Worm (Caenorhabditis elegans) whole organism, L4 larva: ENCODE measurements around the gene C50F4.1.

ENCODE experiments used
- F26F4.8 ChIP-seq: fragments of 200-800 bp; sonication (Bioruptor generic); conservative IDR thresholded peaks from 2 replicates; pipeline ENCODE4 v1.3.6; 2022; ENCODE audit warnings: missing genetic modification characterization, missing compliant biosample characterization
- F44E2.7 ChIP-seq: fragments of 200-800 bp; sonication (Bioruptor generic); IDR thresholded peaks from 2 replicates; pipeline ENCODE4 v2.1.2; 2022; ENCODE audit warnings: missing genetic modification characterization, missing compliant biosample characterization
- T26A8.4 ChIP-seq: fragments of 200-800 bp; sonication (Bioruptor generic); IDR thresholded peaks from 2 replicates; pipeline ENCODE4 v1.3.6; 2022; ENCODE audit warnings: missing genetic modification characterization, missing compliant biosample characterization
- Y105C5A.15 ChIP-seq: fragments of 200-800 bp; sonication (Bioruptor generic); IDR thresholded peaks from 2 replicates; pipeline ENCODE4 v1.3.6; 2022; ENCODE audit warnings: missing genetic modification characterization, missing compliant biosample characterization
- Y48G9A.11 ChIP-seq: fragments of 200-800 bp; sonication (Bioruptor generic); IDR thresholded peaks from 2 replicates; pipeline ENCODE4 v1.3.6; 2022; ENCODE audit warnings: missing genetic modification reagents, missing genetic modification characterization, missing compliant biosample characterization
- Y75B8A.6 ChIP-seq: fragments of 200-800 bp; sonication (Bioruptor generic); IDR thresholded peaks from 2 replicates; pipeline ENCODE4 v1.3.6; 2022; ENCODE audit warnings: missing genetic modification reagents, missing genetic modification characterization, missing compliant biosample characterization
- ZK337.2 ChIP-seq: fragments of 200-800 bp; sonication (Bioruptor generic); IDR thresholded peaks from 2 replicates; pipeline ENCODE4 v1.3.6; 2022; ENCODE audit warnings: missing genetic modification reagents, missing genetic modification characterization, missing compliant biosample characterization
- ZK546.5 ChIP-seq, 2 experiments: sonication (generic microtip); optimal IDR thresholded peaks; 2 replicates each; lab custom pipeline; 2017; ENCODE audit warnings: missing biosample characterization in 2 of 2, missing genetic modification characterization in 2 of 2
- aha-1 ChIP-seq: fragments of 150-350 bp; peaks from one replicate; lab custom pipeline; 2014; ENCODE audit warnings: missing biosample characterization, missing genetic modification characterization
- aly-2 ChIP-seq: sonication (generic microtip); optimal IDR thresholded peaks from 2 replicates; lab custom pipeline; 2018; ENCODE audit warnings: missing biosample characterization, missing genetic modification characterization
- ama-1 ChIP-seq: fragments of 150-350 bp; optimal IDR thresholded peaks from 2 replicates; lab custom pipeline; 2014; ENCODE audit warnings: inconsistent platforms, mixed read lengths
- ceh-62 ChIP-seq: sonication (generic microtip); optimal IDR thresholded peaks from 2 replicates; lab custom pipeline; 2017; ENCODE audit warnings: missing biosample characterization, missing genetic modification characterization
- cey-2 ChIP-seq: sonication (generic microtip); optimal IDR thresholded peaks from 3 replicates; lab custom pipeline; 2017; ENCODE audit warnings: missing genetic modification characterization, mild to moderate bottlenecking, missing compliant biosample characterization, antibody characterized with exemption, borderline replicate concordance; ENCODE audit not compliant: insufficient read depth
- daf-19 ChIP-seq: fragments of 200-800 bp; sonication (Bioruptor generic); conservative IDR thresholded peaks from 2 replicates; pipeline ENCODE4 v1.3.6; 2022; ENCODE audit warnings: missing genetic modification characterization, missing compliant biosample characterization
- dmd-6 ChIP-seq: fragments of 200-800 bp; sonication (Bioruptor generic); IDR thresholded peaks from 2 replicates; pipeline ENCODE4 v1.3.6; 2022; ENCODE audit warnings: missing genetic modification reagents, missing genetic modification characterization, missing compliant biosample characterization
- dmd-8 ChIP-seq: fragments of 200-800 bp; sonication (Bioruptor generic); IDR thresholded peaks from 2 replicates; pipeline ENCODE4 v1.3.6; 2022; ENCODE audit warnings: missing genetic modification characterization, missing compliant biosample characterization
- dpl-1 ChIP-seq: fragments of 150-350 bp; optimal IDR thresholded peaks from 2 replicates; lab custom pipeline; 2014; ENCODE audit warnings: missing biosample characterization, missing genetic modification reagents, missing genetic modification characterization
- duxl-1 ChIP-seq: sonication (generic microtip); optimal IDR thresholded peaks from 2 replicates; lab custom pipeline; 2016; ENCODE audit warnings: mild to moderate bottlenecking, missing genetic modification characterization, moderate library complexity, missing compliant biosample characterization; ENCODE audit not compliant: poor library complexity
- dve-1 ChIP-seq: sonication (generic microtip); optimal IDR thresholded peaks from 2 replicates; lab custom pipeline; 2017; ENCODE audit warnings: antibody characterized with exemption, mild to moderate bottlenecking, missing genetic modification characterization, missing compliant biosample characterization; ENCODE audit not compliant: insufficient read depth
- fos-1 ChIP-seq: fragments of 150-350 bp; optimal IDR thresholded peaks from 2 replicates; lab custom pipeline; 2014; ENCODE audit warnings: missing biosample characterization, missing genetic modification characterization
- hlh-30 ChIP-seq: sonication (generic microtip); optimal IDR thresholded peaks from 2 replicates; lab custom pipeline; 2017; ENCODE audit warnings: antibody characterized with exemption, mild to moderate bottlenecking, missing genetic modification characterization, missing compliant biosample characterization; ENCODE audit not compliant: insufficient read depth
- jun-1 ChIP-seq: fragments of 150-350 bp; optimal IDR thresholded peaks from 2 replicates; lab custom pipeline; 2014; ENCODE audit warnings: missing biosample characterization, missing genetic modification reagents, missing genetic modification characterization
- lin-13 ChIP-seq: fragments of 150-350 bp; optimal IDR thresholded peaks from 2 replicates; lab custom pipeline; 2014; ENCODE audit warnings: missing biosample characterization, missing genetic modification reagents, missing genetic modification characterization
- lin-29 ChIP-seq: fragments of 200-800 bp; sonication (Bioruptor generic); IDR thresholded peaks from 2 replicates; pipeline ENCODE4 v1.3.6; 2022; ENCODE audit warnings: missing genetic modification reagents, missing genetic modification characterization, missing compliant biosample characterization
- lin-38 ChIP-seq: fragments of 200-800 bp; sonication (Bioruptor generic); IDR thresholded peaks from 2 replicates; pipeline ENCODE4 v1.3.6; 2022; ENCODE audit warnings: missing genetic modification reagents, missing genetic modification characterization, missing compliant biosample characterization
- lin-39 ChIP-seq: fragments of 150-350 bp; optimal IDR thresholded peaks from 2 replicates; lab custom pipeline; 2014; ENCODE audit warnings: missing biosample characterization, missing genetic modification reagents, missing genetic modification characterization
- lir-3 ChIP-seq: sonication (generic microtip); optimal IDR thresholded peaks from 2 replicates; lab custom pipeline; 2016; ENCODE audit warnings: mild to moderate bottlenecking, missing genetic modification characterization, missing compliant biosample characterization
- madf-5 ChIP-seq, 2 experiments: fragments of 200-800 bp; sonication (Bioruptor generic); IDR thresholded peaks; 2 replicates each; pipeline ENCODE4 v1.3.6; 2022; ENCODE audit warnings: missing compliant biosample characterization in 2 of 2, missing genetic modification characterization in 2 of 2
- madf-9 ChIP-seq: fragments of 200-800 bp; sonication (Bioruptor generic); conservative IDR thresholded peaks from 2 replicates; pipeline ENCODE4 v1.3.6; 2022; ENCODE audit warnings: missing genetic modification reagents, missing genetic modification characterization, missing compliant biosample characterization
- mes-2 ChIP-seq: sonication (generic microtip); optimal IDR thresholded peaks from 2 replicates; lab custom pipeline; 2016; ENCODE audit warnings: missing genotype, mild to moderate bottlenecking, missing genetic modification characterization, missing compliant biosample characterization; ENCODE audit not compliant: poor library complexity, severe bottlenecking
- mxl-2 ChIP-seq: fragments of 200-800 bp; sonication (Bioruptor generic); conservative IDR thresholded peaks from 2 replicates; pipeline ENCODE4 v1.3.6; 2022; ENCODE audit warnings: missing genetic modification reagents, missing genetic modification characterization, missing compliant biosample characterization
- nhr-11 ChIP-seq: fragments of 150-350 bp; optimal IDR thresholded peaks from 2 replicates; lab custom pipeline; 2014; ENCODE audit warnings: missing biosample characterization, missing genetic modification characterization
- nhr-25 ChIP-seq: sonication (generic microtip); optimal IDR thresholded peaks from 2 replicates; lab custom pipeline; 2017; ENCODE audit warnings: missing genetic modification characterization, mild to moderate bottlenecking, missing compliant biosample characterization, antibody characterized with exemption, moderate library complexity, borderline replicate concordance; ENCODE audit not compliant: insufficient read depth
- nhr-28 ChIP-seq: fragments of 150-350 bp; optimal IDR thresholded peaks from 2 replicates; lab custom pipeline; 2014; ENCODE audit warnings: missing biosample characterization, missing genetic modification characterization
- nhr-41 ChIP-seq: fragments of 200-800 bp; sonication (Bioruptor generic); IDR thresholded peaks from 2 replicates; pipeline ENCODE4 v1.3.6; 2022; ENCODE audit warnings: missing genetic modification reagents, missing genetic modification characterization, missing compliant biosample characterization
- nhr-48 ChIP-seq: sonication (generic microtip); optimal IDR thresholded peaks from 2 replicates; lab custom pipeline; 2016; ENCODE audit warnings: mild to moderate bottlenecking, missing genetic modification characterization, missing compliant biosample characterization
- nhr-77 ChIP-seq: fragments of 150-350 bp; optimal IDR thresholded peaks from 2 replicates; lab custom pipeline; 2014; ENCODE audit warnings: missing biosample characterization, missing genetic modification characterization
- pha-4 ChIP-seq, 2 experiments: fragments of 150-350 bp in 1 of 2; fragments of 200-800 bp in 1 of 2; sonication (Bioruptor generic) in 1 of 2; IDR thresholded peaks in 1 of 2; optimal IDR thresholded peaks in 1 of 2; 2 replicates each; pipeline versions ENCODE4 v1.3.6 to Lab custom; 2014 to 2022; ENCODE audit warnings: missing genetic modification characterization in 2 of 2, missing genetic modification reagents in 2 of 2, missing biosample characterization in 1 of 2, missing compliant biosample characterization in 1 of 2
- saeg-2 ChIP-seq: fragments of 200-800 bp; sonication (Bioruptor generic); IDR thresholded peaks from 2 replicates; pipeline ENCODE4 v1.3.6; 2022; ENCODE audit warnings: missing genetic modification reagents, missing genetic modification characterization, missing compliant biosample characterization
- sdz-12 ChIP-seq: fragments of 200-800 bp; sonication (Bioruptor generic); optimal IDR thresholded peaks from 2 replicates; lab custom pipeline; 2018; ENCODE audit warnings: mild to moderate bottlenecking, missing genetic modification characterization, missing compliant biosample characterization
- skn-1 ChIP-seq: fragments of 150-350 bp; optimal IDR thresholded peaks from 2 replicates; lab custom pipeline; 2014; ENCODE audit warnings: missing biosample characterization, missing genetic modification characterization
- spr-3 ChIP-seq: fragments of 200-800 bp; sonication (Bioruptor generic); optimal IDR thresholded peaks from 2 replicates; lab custom pipeline; 2018; ENCODE audit warnings: mild to moderate bottlenecking, missing genetic modification characterization, missing compliant biosample characterization
- tag-97 ChIP-seq: fragments of 200-800 bp; sonication (Bioruptor generic); IDR thresholded peaks from 2 replicates; pipeline ENCODE4 v1.3.6; 2022; ENCODE audit warnings: missing genetic modification characterization, missing compliant biosample characterization
- unc-62 ChIP-seq, 3 experiments: fragments of 150-350 bp in 1 of 3; sonication (generic microtip); optimal IDR thresholded peaks in 2 of 3; peaks in 1 of 3; 1 replicate in 1 of 3; 2 replicates in 2 of 3; lab custom pipeline; 2014 to 2017; ENCODE audit warnings: missing biosample characterization in 3 of 3, missing genetic modification characterization in 3 of 3, missing genetic modification reagents in 3 of 3, missing genotype in 1 of 3
- vab-7 ChIP-seq: fragments of 200-800 bp; sonication (Bioruptor generic); IDR thresholded peaks from 2 replicates; pipeline ENCODE4 v1.3.6; 2022; ENCODE audit warnings: missing genetic modification reagents, missing genetic modification characterization, missing compliant biosample characterization
- zag-1 ChIP-seq: fragments of 150-350 bp; optimal IDR thresholded peaks from 2 replicates; lab custom pipeline; 2014; ENCODE audit warnings: missing biosample characterization, missing genetic modification characterization
- zfp-2 ChIP-seq: sonication (generic microtip); optimal IDR thresholded peaks from 2 replicates; lab custom pipeline; 2016; ENCODE audit warnings: mild to moderate bottlenecking, missing genetic modification characterization, missing compliant biosample characterization
- ztf-11 ChIP-seq: fragments of 150-350 bp; optimal IDR thresholded peaks from 2 replicates; lab custom pipeline; 2014; ENCODE audit warnings: missing biosample characterization, missing genetic modification characterization

C50F4.1 gene

DNA sequence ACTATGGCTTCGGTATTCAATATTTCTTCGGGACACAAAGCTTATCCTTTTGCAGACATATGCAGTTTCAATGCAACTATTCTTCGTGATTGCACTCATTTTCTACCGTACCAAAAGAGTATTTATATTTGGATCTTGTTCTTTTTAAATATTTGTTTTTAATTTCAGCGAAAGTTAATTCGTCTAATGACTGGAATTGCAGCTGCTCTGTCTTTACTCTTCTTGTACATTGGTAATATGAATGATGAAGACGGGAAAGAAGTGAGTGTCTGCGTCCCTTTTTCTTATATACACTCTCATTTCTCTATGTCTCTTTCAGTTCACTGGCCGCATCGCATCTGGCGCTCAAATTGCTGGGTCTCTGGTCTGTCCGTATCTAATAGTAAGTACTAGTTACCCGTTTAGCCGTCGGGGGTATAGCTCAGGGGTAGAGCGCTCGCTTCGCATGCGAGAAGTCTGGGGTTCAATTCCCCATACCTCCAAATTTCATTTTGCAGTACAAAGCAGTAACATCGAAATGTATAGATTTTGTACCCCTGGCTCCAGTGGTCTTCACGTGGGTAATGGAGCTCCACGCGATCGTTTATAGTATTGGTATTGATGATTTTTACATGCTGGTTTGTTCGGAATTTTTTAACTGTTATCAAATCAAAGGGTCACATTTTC lies 23.3 kb upstream of the C50F4.1 start (continued):
- TF ChIP-seq duxl-1 (tag; lab: Kevin White, UChicago) (peak; percentile 65), nhr-28 (tag; lab: Kevin White, UChicago) (peak; percentile 59), T26A8.4 (GFP tag; lab: Robert Waterston, UW) (peak; percentile 88), sdz-12 (GFP tag; lab: Kevin White, UChicago) (no peak), nhr-11 (no peak), hlh-30 (tag; lab: Kevin White, UChicago) (peak; percentile 6), dmd-8 (GFP tag; lab: Robert Waterston, UW) (peak; percentile 97), spr-3 (no peak), ZK546.5 (tag; optimal IDR thresholded peaks at IDR 0.05; lab: Kevin White, UChicago) (no peak), mes-2 (tag; lab: Kevin White, UChicago) (peak; percentile 71), vab-7 (peak; percentile 80), unc-62 (GFP tag; optimal IDR thresholded peaks at IDR 0.05 in 1 of 2; lab: Kevin White, UChicago) (peak in 1 of 2 experiments; percentile 93), unc-62 (tag; optimal IDR thresholded peaks at IDR 0.05; lab: Kevin White, UChicago) (no peak), zag-1 (tag; lab: Kevin White, UChicago) (no peak), daf-19 (GFP tag; lab: Robert Waterston, UW) (peak; percentile 89), nhr-48 (tag; lab: Kevin White, UChicago) (peak; percentile 75), lir-3 (peak; percentile 60), lin-13 (GFP tag; lab: Kevin White, UChicago) (no peak), aly-2 (tag; lab: Kevin White, UChicago) (no peak), dmd-6 (GFP tag; lab: Robert Waterston, UW) (peak; percentile 84), madf-9 (GFP tag; lab: Robert Waterston, UW) (peak; percentile 79), lin-38 (GFP tag; lab: Robert Waterston, UW) (no peak; the same call in 1 of the 2 replicates), ztf-11 (tag; lab: Kevin White, UChicago) (no peak), lin-29 (peak; percentile 56; the same call in 1 of the 2 replicates), F26F4.8 (peak; percentile 77; the same call in 1 of the 2 replicates), lin-39 (tag; lab: Kevin White, UChicago) (no peak), pha-4 (GFP tag; IDR thresholded peaks at IDR 0.05; lab: Robert Waterston, UW) (peak; percentile 88; the same call in 1 of the 2 replicates), pha-4 (tag; optimal IDR thresholded peaks at IDR 0.05; lab: Kevin White, UChicago) (no peak), ceh-62 (no peak), nhr-25 (tag; lab: Kevin White, UChicago) (peak; percentile 39), tag-97 (GFP tag; lab: Robert Waterston, UW) (no peak), skn-1 (tag; lab: Kevin White, UChicago) (no peak), dve-1 (tag; lab: Kevin White, UChicago) (no peak), madf-5 (GFP tag; IDR thresholded peaks at IDR 0.05; lab: Robert Waterston, UW) (peak; percentile 72 to 73; a peak in 1 of 4 replicates), nhr-77 (tag; lab: Kevin White, UChicago) (peak; percentile 12), F44E2.7 (GFP tag; lab: Robert Waterston, UW) (0 out of 2 replicates have a peak, but pooled peaks have one; percentile 69), zfp-2 (tag; lab: Kevin White, UChicago) (no peak), Y105C5A.15 (GFP tag; lab: Robert Waterston, UW) (no peak), ZK337.2 (peak; percentile 87), fos-1 (tag; lab: Kevin White, UChicago) (no peak), nhr-41 (peak; percentile 62; the same call in 1 of the 2 replicates), jun-1 (tag; lab: Kevin White, UChicago) (no peak), aha-1 (peak; percentile 95), ama-1 (no peak), cey-2 (tag; lab: Kevin White, UChicago) (no peak), saeg-2 (GFP tag; lab: Robert Waterston, UW) (peak; percentile 49; the same call in 1 of the 2 replicates), Y75B8A.6 (GFP tag; lab: Robert Waterston, UW) (0 out of 2 replicates have a peak, but pooled peaks have one; percentile 80), Y48G9A.11 (GFP tag; lab: Robert Waterston, UW) (peak; percentile 76), mxl-2 (GFP tag; lab: Robert Waterston, UW) (0 out of 2 replicates have a peak, but pooled peaks have one; percentile 12), dpl-1 (GFP tag; lab: Kevin White, UChicago) (peak; percentile 21)
